Fruit fly (Drosophila melanogaster) whole organism, embryonic: Measurements from ENCODE around the gene MESK4.

Experiments used
- Abd-B ChIP-seq: fragments of 200-800 bp; sonication (Bioruptor generic); optimal IDR thresholded peaks from 2 replicates; lab custom pipeline; 2018; ENCODE audit warnings: missing biosample characterization, mild to moderate bottlenecking, missing genetic modification characterization, moderate library complexity
- Adf1 ChIP-seq: fragments of 200-800 bp; sonication (Bioruptor generic); IDR thresholded peaks from 2 replicates; pipeline ENCODE4 v1.3.6; 2022; ENCODE audit warnings: missing biosample characterization, missing genetic modification characterization
- BEAF-32 ChIP-seq: fragments of 200-800 bp; sonication (Bioruptor generic); optimal IDR thresholded peaks from 3 replicates; lab custom pipeline; 2017; ENCODE audit warnings: missing biosample characterization, missing genetic modification characterization, mild to moderate bottlenecking, moderate library complexity, missing genetic modification reagents
- CG10209 ChIP-seq: fragments of 200-800 bp; sonication (Bioruptor generic); optimal IDR thresholded peaks from 3 replicates; lab custom pipeline; 2017; ENCODE audit warnings: missing biosample characterization, mild to moderate bottlenecking, missing genetic modification characterization, missing genetic modification reagents
- CG12219 ChIP-seq: fragments of 200-800 bp; sonication (Bioruptor generic); optimal IDR thresholded peaks from 3 replicates; lab custom pipeline; 2018; ENCODE audit warnings: missing biosample characterization, mild to moderate bottlenecking, missing genetic modification characterization
- CG13424 ChIP-seq: fragments of 200-800 bp; sonication (Bioruptor generic); optimal IDR thresholded peaks from 2 replicates; lab custom pipeline; 2019; ENCODE audit warnings: missing biosample characterization, mild to moderate bottlenecking, missing genetic modification characterization, moderate library complexity
- CG14710 ChIP-seq: fragments of 200-800 bp; sonication (Bioruptor generic); optimal IDR thresholded peaks from 3 replicates; lab custom pipeline; 2019; ENCODE audit warnings: missing biosample characterization, mild to moderate bottlenecking, missing genetic modification characterization, moderate library complexity
- CG1603 ChIP-seq: fragments of 200-800 bp; sonication (Bioruptor generic); optimal IDR thresholded peaks from 2 replicates; lab custom pipeline; 2019; ENCODE audit warnings: missing biosample characterization, mild to moderate bottlenecking, missing genetic modification characterization, moderate library complexity
- CG2712 ChIP-seq: fragments of 200-800 bp; optimal IDR thresholded peaks from 3 replicates; lab custom pipeline; 2019; ENCODE audit warnings: missing biosample characterization, mild to moderate bottlenecking, missing genetic modification characterization, moderate library complexity
- CG30431 ChIP-seq: fragments of 200-800 bp; sonication (Bioruptor generic); optimal IDR thresholded peaks from 2 replicates; lab custom pipeline; 2017; ENCODE audit warnings: missing biosample characterization, missing genetic modification characterization
- CG31224 ChIP-seq: fragments of 200-800 bp; sonication (Bioruptor generic); IDR thresholded peaks from 2 replicates; pipeline ENCODE4 v1.3.6; 2022; ENCODE audit warnings: missing biosample characterization, missing genetic modification characterization
- CG31441 ChIP-seq: fragments of 200-800 bp; sonication (Bioruptor generic); IDR thresholded peaks from 2 replicates; pipeline ENCODE4 v1.3.6; 2022; ENCODE audit warnings: missing biosample characterization, missing genetic modification characterization
- CG33557 ChIP-seq: fragments of 200-800 bp; sonication (Bioruptor generic); optimal IDR thresholded peaks from 2 replicates; lab custom pipeline; 2019; ENCODE audit warnings: missing biosample characterization, mild to moderate bottlenecking, missing genetic modification characterization, moderate library complexity
- CG4282 ChIP-seq: fragments of 200-800 bp; sonication (Bioruptor generic); optimal IDR thresholded peaks from 2 replicates; lab custom pipeline; 2016; ENCODE audit warnings: missing biosample characterization, missing genetic modification characterization
- CG4854 ChIP-seq: fragments of 200-800 bp; sonication (Bioruptor generic); optimal IDR thresholded peaks from 2 replicates; lab custom pipeline; 2016; ENCODE audit warnings: missing biosample characterization, missing genetic modification characterization, inconsistent platforms
- CG6854 ChIP-seq: fragments of 200-800 bp; sonication (Bioruptor generic); optimal IDR thresholded peaks from 3 replicates; lab custom pipeline; 2017; ENCODE audit warnings: missing biosample characterization, mild to moderate bottlenecking, missing genetic modification characterization
- CG9215 ChIP-seq: fragments of 200-800 bp; sonication (Bioruptor generic); IDR thresholded peaks from 2 replicates; pipeline ENCODE4 v1.3.6; 2022; ENCODE audit warnings: missing biosample characterization, missing genetic modification characterization
- CG9932 ChIP-seq: fragments of 200-800 bp; sonication (Bioruptor generic); IDR thresholded peaks from 2 replicates; pipeline ENCODE4 v1.3.6; 2022; ENCODE audit warnings: missing biosample characterization, missing genetic modification characterization
- Dp ChIP-seq: fragments of 200-800 bp; sonication (Bioruptor generic); optimal IDR thresholded peaks from 2 replicates; lab custom pipeline; 2018; ENCODE audit warnings: missing biosample characterization, mild to moderate bottlenecking, missing genetic modification characterization, moderate library complexity
- Hey ChIP-seq: fragments of 200-800 bp; sonication (Bioruptor generic); optimal IDR thresholded peaks from 3 replicates; lab custom pipeline; 2018; ENCODE audit warnings: missing biosample characterization, mild to moderate bottlenecking, missing genetic modification characterization
- MBD-R2 ChIP-seq: fragments of 200-800 bp; sonication (Bioruptor generic); IDR thresholded peaks from 2 replicates; pipeline ENCODE4 v1.3.6; 2022; ENCODE audit warnings: missing biosample characterization, missing genetic modification characterization
- MTF-1 ChIP-seq: fragments of 200-800 bp; sonication (Bioruptor generic); optimal IDR thresholded peaks from 2 replicates; lab custom pipeline; 2018; ENCODE audit warnings: missing biosample characterization, mild to moderate bottlenecking, missing genetic modification characterization, borderline replicate concordance
- Mrtf ChIP-seq: fragments of 200-800 bp; sonication (Bioruptor generic); IDR thresholded peaks from 3 replicates; pipeline ENCODE4 v1.3.6; 2022; ENCODE audit warnings: missing biosample characterization, missing genetic modification characterization
- Myb ChIP-seq: fragments of 200-800 bp; sonication (Bioruptor generic); optimal IDR thresholded peaks from 2 replicates; lab custom pipeline; 2016; ENCODE audit warnings: missing biosample characterization, missing genetic modification characterization
- Optix ChIP-seq: fragments of 200-800 bp; sonication (Bioruptor generic); IDR thresholded peaks from 3 replicates; pipeline ENCODE4 v1.3.6; 2022; ENCODE audit warnings: missing biosample characterization, missing genetic modification characterization
- Usf ChIP-seq: fragments of 200-800 bp; sonication (Bioruptor generic); optimal IDR thresholded peaks from 2 replicates; lab custom pipeline; 2017; ENCODE audit warnings: missing genotype, missing biosample characterization, missing genetic modification characterization
- ab ChIP-seq: fragments of 200-800 bp; sonication (Bioruptor generic); optimal IDR thresholded peaks from 2 replicates; lab custom pipeline; 2016; ENCODE audit warnings: missing biosample characterization, missing genetic modification characterization
- aop ChIP-seq: fragments of 200-800 bp; sonication (Bioruptor generic); IDR thresholded peaks from 2 replicates; pipeline ENCODE4 v1.3.6; 2022; ENCODE audit warnings: missing biosample characterization, missing genetic modification characterization
- bab2 ChIP-seq: fragments of 200-800 bp; sonication (Bioruptor generic); optimal IDR thresholded peaks from 2 replicates; lab custom pipeline; 2016; ENCODE audit warnings: missing biosample characterization, missing genetic modification characterization
- bigmax ChIP-seq: fragments of 200-800 bp; sonication (Bioruptor generic); optimal IDR thresholded peaks from 2 replicates; lab custom pipeline; 2018; ENCODE audit warnings: missing biosample characterization, mild to moderate bottlenecking, missing genetic modification characterization
- cad ChIP-seq: fragments of >200 bp; optimal IDR thresholded peaks from 2 replicates; lab custom pipeline; 2017; ENCODE audit warnings: missing biosample characterization, missing genetic modification characterization
- cato ChIP-seq: fragments of 200-800 bp; sonication (Bioruptor generic); optimal IDR thresholded peaks from 2 replicates; lab custom pipeline; 2016; ENCODE audit warnings: missing biosample characterization, missing genetic modification characterization, borderline replicate concordance
- chn ChIP-seq: fragments of 200-800 bp; sonication (Bioruptor generic); optimal IDR thresholded peaks from 2 replicates; lab custom pipeline; 2016; ENCODE audit warnings: missing biosample characterization, missing genetic modification characterization
- da ChIP-seq: fragments of 200-800 bp; sonication (Bioruptor generic); optimal IDR thresholded peaks from 2 replicates; lab custom pipeline; 2016; ENCODE audit warnings: missing biosample characterization, missing genetic modification characterization
- esg ChIP-seq: fragments of 200-800 bp; sonication (Bioruptor generic); conservative IDR thresholded peaks from 2 replicates; pipeline ENCODE4 v1.3.6; 2022; ENCODE audit warnings: missing biosample characterization, missing genetic modification characterization
- fd64A ChIP-seq: fragments of 200-800 bp; sonication (Bioruptor generic); optimal IDR thresholded peaks from 3 replicates; lab custom pipeline; 2018; ENCODE audit warnings: missing biosample characterization, mild to moderate bottlenecking, missing genetic modification characterization
- fu2 ChIP-seq: fragments of 200-800 bp; sonication (Bioruptor generic); optimal IDR thresholded peaks from 2 replicates; lab custom pipeline; 2016; ENCODE audit warnings: missing biosample characterization, missing genetic modification characterization
- gem ChIP-seq: fragments of 200-800 bp; sonication (Bioruptor generic); optimal IDR thresholded peaks from 2 replicates; lab custom pipeline; 2019; ENCODE audit warnings: missing biosample characterization, mild to moderate bottlenecking, missing genetic modification characterization, moderate library complexity
- ham ChIP-seq: fragments of 200-800 bp; sonication (Bioruptor generic); IDR thresholded peaks from 2 replicates; pipeline ENCODE4 v1.3.6; 2022; ENCODE audit warnings: missing biosample characterization, missing genetic modification characterization
- insv ChIP-seq, 2 experiments: fragments of 200-800 bp; sonication (Bioruptor generic); optimal IDR thresholded peaks; 3 replicates each; lab custom pipeline; 2016 to 2018; ENCODE audit warnings: missing biosample characterization in 2 of 2, missing genetic modification characterization in 2 of 2
- kah ChIP-seq: fragments of 200-800 bp; sonication (Bioruptor generic); optimal IDR thresholded peaks from 2 replicates; lab custom pipeline; 2018; ENCODE audit warnings: missing biosample characterization, mild to moderate bottlenecking, missing genetic modification characterization
- run ChIP-seq: fragments of 200-800 bp; sonication (Bioruptor generic); optimal IDR thresholded peaks from 3 replicates; lab custom pipeline; 2018; ENCODE audit warnings: missing biosample characterization, mild to moderate bottlenecking, missing genetic modification characterization
- schlank ChIP-seq: fragments of 200-800 bp; sonication (Bioruptor generic); optimal IDR thresholded peaks from 2 replicates; lab custom pipeline; 2018; ENCODE audit warnings: missing biosample characterization, mild to moderate bottlenecking, missing genetic modification characterization
- so ChIP-seq: fragments of 200-800 bp; sonication (Bioruptor generic); IDR thresholded peaks from 3 replicates; pipeline ENCODE4 v1.3.6; 2022; ENCODE audit warnings: missing biosample characterization, missing genetic modification characterization
- sqz ChIP-seq: fragments of 200-800 bp; sonication (Bioruptor generic); optimal IDR thresholded peaks from 3 replicates; lab custom pipeline; 2018; ENCODE audit warnings: missing biosample characterization, mild to moderate bottlenecking, missing genetic modification characterization
- sr ChIP-seq: fragments of 200-800 bp; sonication (Bioruptor generic); IDR thresholded peaks from 3 replicates; pipeline ENCODE4 v1.3.6; 2022; ENCODE audit warnings: missing biosample characterization, missing genetic modification characterization
- stc ChIP-seq: fragments of 200-800 bp; sonication (Bioruptor generic); IDR thresholded peaks from 2 replicates; pipeline ENCODE4 v1.3.6; 2022; ENCODE audit warnings: missing biosample characterization, missing genetic modification characterization
- trem ChIP-seq: fragments of 200-800 bp; optimal IDR thresholded peaks from 3 replicates; lab custom pipeline; 2019; ENCODE audit warnings: missing biosample characterization, mild to moderate bottlenecking, missing genetic modification characterization, moderate library complexity
- trh ChIP-seq: fragments of 200-800 bp; sonication (Bioruptor generic); optimal IDR thresholded peaks from 2 replicates; lab custom pipeline; 2016; ENCODE audit warnings: missing biosample characterization, missing genetic modification characterization
- zen2 ChIP-seq: fragments of 200-800 bp; sonication (Bioruptor generic); IDR thresholded peaks from 3 replicates; pipeline ENCODE4 v1.3.6; 2022; ENCODE audit warnings: missing biosample characterization, missing genetic modification characterization; ENCODE audit not compliant: partially characterized antibody
- zf30C ChIP-seq: fragments of 200-800 bp; sonication (Bioruptor generic); optimal IDR thresholded peaks from 3 replicates; lab custom pipeline; 2018; ENCODE audit warnings: missing biosample characterization, mild to moderate bottlenecking, missing genetic modification characterization
- zfh2 ChIP-seq: fragments of 200-800 bp; sonication (Bioruptor generic); optimal IDR thresholded peaks from 2 replicates; lab custom pipeline; 2016; ENCODE audit warnings: missing biosample characterization, missing genetic modification characterization

Gene MESK4

dm6 chr3R:16948667-16949066, 39.9 kb upstream of the MESK4 start (continued):
- no peak for TF ChIP-seq CG33557 (GFP tag; lab: Kevin White, UChicago)
- 0 out of 2 replicates have a peak, but pooled peaks have one; percentile 12 for TF ChIP-seq esg
- TF ChIP-seq CG4282: no peak
- no peak for TF ChIP-seq fu2 (GFP tag; lab: Kevin White, UChicago)
- TF ChIP-seq trem (tag; lab: Kevin White, UChicago): peak; percentile 45
- no peak for TF ChIP-seq trh (GFP tag; lab: Kevin White, UChicago)
- TF ChIP-seq aop (GFP tag; lab: Robert Waterston, UW): no peak
- TF ChIP-seq fd64A: no peak
- no peak for TF ChIP-seq kah
- no peak for TF ChIP-seq cato (GFP tag; lab: Kevin White, UChicago)
- no peak for TF ChIP-seq Hey
- TF ChIP-seq run (tag; lab: Kevin White, UChicago): no peak
- no peak for TF ChIP-seq Dp (GFP tag; lab: Kevin White, UChicago)
- TF ChIP-seq insv (GFP tag; optimal IDR thresholded peaks at IDR 0.05; lab: Kevin White, UChicago): no peak
- TF ChIP-seq Mrtf (GFP tag; lab: Robert Waterston, UW): no peak
- no peak for TF ChIP-seq CG2712
- peak; percentile 57 for TF ChIP-seq cad (GFP tag; lab: Kevin White, UChicago)
- TF ChIP-seq CG6854: no peak
- peak; percentile 30; the same call in 1 of the 2 replicates for TF ChIP-seq stc (GFP tag; lab: Robert Waterston, UW)
- no peak for TF ChIP-seq bab2
- TF ChIP-seq Adf1 (GFP tag; lab: Robert Waterston, UW): peak; percentile 98
- TF ChIP-seq CG10209 (GFP tag; lab: Kevin White, UChicago): no peak
- no peak; the same call in 2 of the 3 replicates for TF ChIP-seq so
- no peak for TF ChIP-seq CG12219 (GFP tag; lab: Kevin White, UChicago)
- TF ChIP-seq CG30431 (GFP tag; lab: Kevin White, UChicago): no peak
- no peak for TF ChIP-seq da (GFP tag; lab: Kevin White, UChicago)
- TF ChIP-seq zf30C: peak; percentile 91
- no peak for TF ChIP-seq zfh2
- TF ChIP-seq sqz (GFP tag; lab: Kevin White, UChicago): peak; percentile 8
- TF ChIP-seq BEAF-32 (GFP tag; lab: Kevin White, UChicago): no peak
- no peak for TF ChIP-seq ab (GFP tag; lab: Kevin White, UChicago)
- TF ChIP-seq CG13424 (tag; lab: Kevin White, UChicago): no peak
- TF ChIP-seq MTF-1 (GFP tag; lab: Kevin White, UChicago): no peak
- TF ChIP-seq MBD-R2 (GFP tag; lab: Robert Waterston, UW): no peak
- TF ChIP-seq sr (GFP tag; lab: Robert Waterston, UW): peak; percentile 73; the same call in 2 of the 3 replicates
- peak; percentile 13 for TF ChIP-seq gem (tag; lab: Kevin White, UChicago)
- no peak for TF ChIP-seq ham (GFP tag; lab: Robert Waterston, UW)
- TF ChIP-seq CG9932 (GFP tag; lab: Robert Waterston, UW): no peak
- TF ChIP-seq Myb (GFP tag; lab: Kevin White, UChicago): no peak
- TF ChIP-seq Abd-B (GFP tag; lab: Kevin White, UChicago): peak; percentile 65
- 0 out of 3 replicates have a peak, but pooled peaks have one; percentile 48 for TF ChIP-seq Optix (GFP tag; lab: Robert Waterston, UW)
- TF ChIP-seq bigmax (GFP tag; lab: Kevin White, UChicago): no peak
- TF ChIP-seq CG9215 (GFP tag; lab: Robert Waterston, UW): no peak
- TF ChIP-seq CG1603 (tag; lab: Kevin White, UChicago): no peak
- TF ChIP-seq CG4854 (GFP tag; lab: Kevin White, UChicago): no peak
- TF ChIP-seq CG31441 (GFP tag; lab: Robert Waterston, UW): no peak
- no peak for TF ChIP-seq schlank (tag; lab: Kevin White, UChicago)
- no peak for TF ChIP-seq CG31224 (GFP tag; lab: Robert Waterston, UW)
- no peak for TF ChIP-seq zen2 (GFP tag; lab: Robert Waterston, UW)
- peak; percentile 17 for TF ChIP-seq chn (GFP tag; lab: Kevin White, UChicago)
- TF ChIP-seq CG14710 (tag; lab: Kevin White, UChicago): no peak
- no peak for TF ChIP-seq Usf (GFP tag; lab: Kevin White, UChicago)
